Fruit fly (Drosophila melanogaster): ENCODE data around the gene CG9632.

Gene CG9632

DNA sequence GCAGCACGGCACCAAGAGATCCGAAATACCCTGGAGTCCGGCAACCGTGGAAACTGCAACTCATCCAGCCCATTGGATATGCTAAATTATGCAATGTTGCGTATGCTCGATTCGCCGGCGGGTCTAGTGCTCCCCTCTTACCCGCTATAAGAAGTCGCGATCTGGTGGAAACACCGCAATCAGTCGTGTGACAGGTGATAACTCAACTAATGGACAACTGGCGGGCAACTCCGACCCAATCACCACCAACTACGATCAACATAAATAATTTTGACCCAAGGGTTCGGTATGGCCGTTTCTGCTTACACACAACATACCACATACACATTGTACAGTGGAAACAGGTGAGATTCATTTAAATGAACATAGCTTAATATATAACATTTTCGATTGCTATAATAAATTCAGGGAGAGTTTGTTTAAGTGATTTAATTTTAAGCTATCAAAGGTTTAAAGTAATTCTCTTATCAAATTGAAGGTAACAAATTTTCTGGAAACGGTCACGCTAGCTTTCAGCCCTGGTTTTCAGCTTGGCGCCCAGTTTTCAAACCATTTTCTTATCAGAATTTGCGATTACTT, 2.7 kb upstream of the CG9632 start, which contains the start of gene Hmt-1 (continued):
- TF ChIP-seq CG4360 (GFP tag; IDR thresholded peaks at IDR 0.05) (no peak), MESR4 (GFP tag; optimal IDR thresholded peaks at IDR 0.05) (peak; percentile 82), crp (GFP tag; optimal IDR thresholded peaks at IDR 0.05) (peak in 1 of 2 experiments; percentile 32), tap (tag; optimal IDR thresholded peaks at IDR 0.05) (no peak), Ets97D (GFP tag; optimal IDR thresholded peaks at IDR 0.05) (peak; percentile 58), ci (GFP tag; IDR thresholded peaks at IDR 0.05) (no peak), CTCF (GFP tag; optimal IDR thresholded peaks at IDR 0.05) (no peak), CG8924 (tag; optimal IDR thresholded peaks at IDR 0.05) (peak; percentile 15), CG33213 (GFP tag; optimal IDR thresholded peaks at IDR 0.05) (no peak), fd102C (GFP tag; optimal IDR thresholded peaks at IDR 0.05) (no peak), Dref (GFP tag; IDR thresholded peaks at IDR 0.05) (no peak), CG10979 (tag; optimal IDR thresholded peaks at IDR 0.05) (peak; percentile 32), Hr3 (GFP tag; optimal IDR thresholded peaks at IDR 0.05) (no peak), Stat92E (GFP tag; optimal IDR thresholded peaks at IDR 0.05) (peak in 1 of 3 experiments; percentile 29), nerfin-1 (tag; optimal IDR thresholded peaks at IDR 0.05) (no peak), CG15696 (tag; optimal IDR thresholded peaks at IDR 0.05) (no peak), ase (GFP tag; IDR thresholded peaks at IDR 0.05) (no peak), Oli (tag; optimal IDR thresholded peaks at IDR 0.05) (no peak), CG4617 (GFP tag; optimal IDR thresholded peaks at IDR 0.05; ENCODE audit: borderline replicate concordance) (peak; percentile 30), CG16779 (GFP tag; IDR thresholded peaks at IDR 0.05) (no peak), Hr78 (GFP tag; optimal IDR thresholded peaks at IDR 0.05) (peak in 1 of 2 experiments; percentile 69), CG2202 (tag; optimal IDR thresholded peaks at IDR 0.05) (peak; percentile 1), nmo (GFP tag; optimal IDR thresholded peaks at IDR 0.05) (peak; percentile 67), CG2199 (GFP tag; IDR thresholded peaks at IDR 0.05) (no peak), zfh1 (GFP tag; IDR thresholded peaks at IDR 0.05) (no peak), sug (tag; optimal IDR thresholded peaks at IDR 0.05) (peak; percentile 47), lov (optimal IDR thresholded peaks at IDR 0.05) (no peak), lov (GFP tag; IDR thresholded peaks at IDR 0.05) (no peak), CG17829 (tag; optimal IDR thresholded peaks at IDR 0.05) (peak; percentile 53), Dll (GFP tag; IDR thresholded peaks at IDR 0.05; ENCODE audit: partially characterized antibody) (no peak), slbo (GFP tag; IDR thresholded peaks at IDR 0.05) (no peak), NC2β (GFP tag; optimal IDR thresholded peaks at IDR 0.05) (no peak), Rx (GFP tag; IDR thresholded peaks at IDR 0.05) (no peak), Sry-δ (GFP tag; optimal IDR thresholded peaks at IDR 0.05) (peak; percentile 42), Deaf1 (tag; optimal IDR thresholded peaks at IDR 0.05) (no peak), tup (GFP tag; optimal IDR thresholded peaks at IDR 0.05) (no peak), CG8944 (GFP tag; optimal IDR thresholded peaks at IDR 0.05) (no peak), aop (GFP tag; IDR thresholded peaks at IDR 0.05) (no peak), D (optimal IDR thresholded peaks at IDR 0.05) (no peak), D (GFP tag; optimal IDR thresholded peaks at IDR 0.05) (no peak), Max (GFP tag; optimal IDR thresholded peaks at IDR 0.05) (peak; percentile 1), CG8765 (GFP tag; IDR thresholded peaks at IDR 0.05) (no peak), BtbVII (GFP tag; optimal IDR thresholded peaks at IDR 0.05) (no peak), hth (optimal IDR thresholded peaks at IDR 0.05) (no peak), gro (GFP tag; optimal IDR thresholded peaks at IDR 0.05) (no peak), CG4328 (GFP tag; optimal IDR thresholded peaks at IDR 0.05) (no peak), zen (tag; optimal IDR thresholded peaks at IDR 0.05) (peak; percentile 38), Gsc (GFP tag; IDR thresholded peaks at IDR 0.05) (no peak), ken (GFP tag; IDR thresholded peaks at IDR 0.05) (no peak), CG12744 (GFP tag; optimal IDR thresholded peaks at IDR 0.05) (no peak), run (tag; optimal IDR thresholded peaks at IDR 0.05) (no peak), Neu2 (GFP tag; optimal IDR thresholded peaks at IDR 0.05; ENCODE audit: borderline replicate concordance) (no peak)

Measured in whole organism, embryonic.